Worm (Caenorhabditis elegans) whole organism, L4/young adult: ENCODE measurements around the gene T06A10.106.

Experiments
- W03F9.2 ChIP-seq: fragments of 150-350 bp; optimal IDR thresholded peaks from 2 replicates; lab custom pipeline; 2014; ENCODE audit warnings: missing biosample characterization, missing genetic modification characterization
- dao-5 ChIP-seq: sonication (generic microtip); optimal IDR thresholded peaks from 2 replicates; lab custom pipeline; 2016; ENCODE audit warnings: missing genotype, missing genetic modification characterization, moderate library complexity, missing compliant biosample characterization
- him-1 ChIP-seq: sonication (generic microtip); optimal IDR thresholded peaks from 2 replicates; lab custom pipeline; 2016; ENCODE audit warnings: missing genotype, missing genetic modification reagents, missing genetic modification characterization, missing compliant biosample characterization

DNA sequence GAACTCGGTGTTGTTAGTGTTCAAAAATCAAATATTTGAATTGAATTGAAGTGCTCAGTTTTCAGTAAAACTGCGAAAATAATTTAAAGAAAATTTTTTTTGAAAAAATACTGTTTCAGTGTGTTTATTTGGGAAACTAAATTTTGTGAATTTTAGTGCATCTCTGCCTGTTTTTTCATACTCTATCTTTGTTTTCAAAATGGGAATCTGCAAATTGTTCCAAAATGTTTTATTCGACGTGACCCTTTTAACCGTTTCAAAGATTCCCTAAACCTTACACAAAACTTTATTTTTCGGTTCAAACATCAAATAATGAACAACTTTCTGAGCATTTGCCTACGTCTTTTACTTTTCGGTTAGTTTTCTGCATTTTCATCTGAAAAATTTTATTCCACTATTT, 38.9 kb downstream of the T06A10.106 start, which contains the start of gene Y116A8A.7:
- TF ChIP-seq W03F9.2 (tag; lab: Kevin White, UChicago), result no peak
- TF ChIP-seq him-1 (tag; lab: Kevin White, UChicago), result no peak
- no peak for TF ChIP-seq dao-5 (tag; lab: Kevin White, UChicago)
